Fruit fly (Drosophila melanogaster) whole organism, pupa: ENCODE measurements around the gene Tengl1.

Source experiments
- CG10348 ChIP-seq: fragments of 200-800 bp; sonication (Bioruptor generic); IDR thresholded peaks from 2 replicates; pipeline ENCODE4 v1.3.6; 2022; ENCODE audit warnings: missing biosample characterization, missing genetic modification characterization
- CG12605 ChIP-seq: fragments of 200-800 bp; sonication (Bioruptor generic); IDR thresholded peaks from 2 replicates; pipeline ENCODE4 v1.3.6; 2022; ENCODE audit warnings: missing biosample characterization, missing genetic modification characterization
- CG13204 ChIP-seq: fragments of 200-800 bp; sonication (Bioruptor generic); optimal IDR thresholded peaks from 2 replicates; lab custom pipeline; 2018; ENCODE audit warnings: missing biosample characterization, mild to moderate bottlenecking, missing genetic modification characterization, moderate library complexity
- CG14655 ChIP-seq: fragments of 200-800 bp; sonication (Bioruptor generic); optimal IDR thresholded peaks from 3 replicates; lab custom pipeline; 2017; ENCODE audit warnings: mild to moderate bottlenecking, missing biosample characterization, missing genetic modification reagents, missing genetic modification characterization
- CG15710 ChIP-seq: fragments of 200-800 bp; sonication (Bioruptor generic); optimal IDR thresholded peaks from 2 replicates; lab custom pipeline; 2018; ENCODE audit warnings: missing biosample characterization, mild to moderate bottlenecking, missing genetic modification characterization, moderate library complexity
- CG17806 ChIP-seq: fragments of 200-800 bp; sonication (Bioruptor generic); optimal IDR thresholded peaks from 2 replicates; lab custom pipeline; 2018; ENCODE audit warnings: missing biosample characterization, mild to moderate bottlenecking, missing genetic modification characterization, moderate library complexity
- CG32121 ChIP-seq: fragments of 200-800 bp; sonication (Bioruptor generic); IDR thresholded peaks from 2 replicates; pipeline ENCODE4 v1.3.6; 2022; ENCODE audit warnings: missing biosample characterization, missing genetic modification characterization
- CG34367 ChIP-seq: fragments of 200-800 bp; sonication (Bioruptor generic); optimal IDR thresholded peaks from 2 replicates; lab custom pipeline; 2018; ENCODE audit warnings: missing biosample characterization, mild to moderate bottlenecking, missing genetic modification characterization
- CG4496 ChIP-seq: fragments of 200-800 bp; sonication (Bioruptor generic); IDR thresholded peaks from 3 replicates; pipeline ENCODE4 v1.3.6; 2022; ENCODE audit warnings: missing biosample characterization, missing genetic modification characterization
- CG8159 ChIP-seq: fragments of 200-800 bp; sonication (Bioruptor generic); optimal IDR thresholded peaks from 3 replicates; lab custom pipeline; 2018; ENCODE audit warnings: missing biosample characterization, mild to moderate bottlenecking, missing genetic modification characterization, moderate library complexity
- CG8301 ChIP-seq: fragments of 200-800 bp; sonication (Bioruptor generic); optimal IDR thresholded peaks from 2 replicates; lab custom pipeline; 2018; ENCODE audit warnings: missing biosample characterization, mild to moderate bottlenecking, missing genetic modification characterization
- CG9948 ChIP-seq: fragments of 200-800 bp; sonication (Bioruptor generic); optimal IDR thresholded peaks from 2 replicates; lab custom pipeline; 2018; ENCODE audit warnings: missing biosample characterization, mild to moderate bottlenecking, missing genetic modification characterization, moderate library complexity
- D1 ChIP-seq: fragments of 200-800 bp; sonication (Bioruptor generic); optimal IDR thresholded peaks from 2 replicates; lab custom pipeline; 2018; ENCODE audit warnings: missing biosample characterization, mild to moderate bottlenecking, missing genetic modification characterization, moderate library complexity
- EcR ChIP-seq: fragments of 200-800 bp; sonication (Bioruptor generic); optimal IDR thresholded peaks from 3 replicates; lab custom pipeline; 2019; ENCODE audit warnings: missing biosample characterization, missing genetic modification characterization, mild to moderate bottlenecking, moderate library complexity, missing genetic modification reagents
- Ets98B ChIP-seq: fragments of 200-800 bp; sonication (Bioruptor generic); IDR thresholded peaks from 2 replicates; pipeline ENCODE4 v1.3.6; 2022; ENCODE audit warnings: missing biosample characterization, missing genetic modification characterization
- Pif1A ChIP-seq: fragments of 200-800 bp; sonication (Bioruptor generic); optimal IDR thresholded peaks from 3 replicates; lab custom pipeline; 2016; ENCODE audit warnings: missing biosample characterization, missing genetic modification characterization
- Pif1B ChIP-seq: fragments of 200-800 bp; sonication (Bioruptor generic); optimal IDR thresholded peaks from 3 replicates; lab custom pipeline; 2016; ENCODE audit warnings: missing biosample characterization, missing genetic modification characterization
- Snoo ChIP-seq: fragments of 200-800 bp; sonication (Bioruptor generic); optimal IDR thresholded peaks from 3 replicates; lab custom pipeline; 2017; ENCODE audit warnings: missing biosample characterization, mild to moderate bottlenecking, missing genetic modification characterization, inconsistent platforms
- fd96Ca ChIP-seq: fragments of 200-800 bp; sonication (Bioruptor generic); IDR thresholded peaks from 3 replicates; pipeline ENCODE4 v1.3.6; 2022; ENCODE audit warnings: missing biosample characterization, missing genetic modification characterization
- gl ChIP-seq: fragments of 200-800 bp; sonication (Bioruptor generic); optimal IDR thresholded peaks from 2 replicates; lab custom pipeline; 2018; ENCODE audit warnings: missing biosample characterization, mild to moderate bottlenecking, missing genetic modification characterization
- rn ChIP-seq: fragments of 200-800 bp; sonication (Bioruptor generic); IDR thresholded peaks from 2 replicates; pipeline ENCODE4 v1.3.6; 2022; ENCODE audit warnings: missing biosample characterization, missing genetic modification characterization

The Tengl1 gene

dm6 chr2L:2240493-2240892, at the start of gene Tengl1:
Tengl1 (minus strand) TSS chr2L:2240593.
- no peak for TF ChIP-seq CG15710 (tag; lab: Kevin White, UChicago)
- no peak for TF ChIP-seq D1
- TF ChIP-seq, all 21 proteins: peak for 0

- no peak for TF ChIP-seq D1
- no peak for TF ChIP-seq CG4496 (GFP tag; lab: Robert Waterston, UW)
- TF ChIP-seq CG10348: no peak
- TF ChIP-seq CG17806 (tag; lab: Kevin White, UChicago): no peak
- TF ChIP-seq Snoo (tag; lab: Kevin White, UChicago): no peak
Observed at dm6 chr2L:2289316-2289715, 48.9 kb upstream of the Tengl1 start, which contains the start of gene CG17237. CG17237 (minus strand) TSS chr2L:2289416.

DNA sequence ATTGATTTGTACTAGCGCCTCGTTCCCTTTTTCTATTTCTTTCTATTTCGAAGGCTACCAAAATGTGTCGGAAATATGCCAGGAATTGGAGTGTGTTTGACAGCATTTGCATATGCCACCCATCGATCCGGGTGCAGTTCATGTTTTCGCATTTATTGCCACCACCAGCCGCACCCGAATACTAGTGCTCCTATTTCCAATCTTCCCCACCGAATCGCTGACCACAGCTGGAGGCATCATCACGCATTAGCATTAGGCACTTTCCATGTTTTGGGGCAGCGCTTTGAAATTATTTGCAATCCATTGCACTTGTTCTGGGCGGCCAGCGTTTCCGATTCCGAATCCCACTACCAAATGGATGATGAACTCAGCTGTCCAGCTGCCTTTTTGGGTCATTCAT, 47.4 kb upstream of the Tengl1 start, which contains the start of gene CG42658:
Gene CG42658 (minus strand): TSS at position 101 of the 400 bp plus-strand sequence.
- no peak for TF ChIP-seq CG9948 (tag; lab: Kevin White, UChicago)
- TF ChIP-seq Ets98B (GFP tag; lab: Robert Waterston, UW): no peak
- no peak for TF ChIP-seq CG13204 (GFP tag; lab: Kevin White, UChicago)
- TF ChIP-seq, all 21 proteins: peak for 0

- TF ChIP-seq CG34367 (tag; lab: Kevin White, UChicago): no peak
- no peak for TF ChIP-seq CG17806 (tag; lab: Kevin White, UChicago)
- TF ChIP-seq EcR (GFP tag; lab: Kevin White, UChicago): no peak
- TF ChIP-seq CG13204 (GFP tag; lab: Kevin White, UChicago): no peak
- no peak for TF ChIP-seq Pif1B (GFP tag; lab: Kevin White, UChicago)
- no peak for TF ChIP-seq CG32121 (GFP tag; lab: Robert Waterston, UW)
- TF ChIP-seq CG14655: no peak
- TF ChIP-seq CG4496 (GFP tag; lab: Robert Waterston, UW): no peak
- TF ChIP-seq CG15710 (tag; lab: Kevin White, UChicago): no peak
- no peak for TF ChIP-seq fd96Ca (GFP tag; lab: Robert Waterston, UW)
- no peak for TF ChIP-seq Pif1A
Observed at dm6 chr2L:2286773-2287172, 46.4 kb upstream of the Tengl1 start, which contains the start of gene CG31681. CG31681 (minus strand) TSS chr2L:2286873.

- TF ChIP-seq CG15710 (tag; lab: Kevin White, UChicago): no peak
Observed at dm6 chr2L:2284863-2285262, 44.5 kb upstream of the Tengl1 start, which contains the start of gene CG4271. CG4271 (plus strand) TSS chr2L:2285163.

DNA sequence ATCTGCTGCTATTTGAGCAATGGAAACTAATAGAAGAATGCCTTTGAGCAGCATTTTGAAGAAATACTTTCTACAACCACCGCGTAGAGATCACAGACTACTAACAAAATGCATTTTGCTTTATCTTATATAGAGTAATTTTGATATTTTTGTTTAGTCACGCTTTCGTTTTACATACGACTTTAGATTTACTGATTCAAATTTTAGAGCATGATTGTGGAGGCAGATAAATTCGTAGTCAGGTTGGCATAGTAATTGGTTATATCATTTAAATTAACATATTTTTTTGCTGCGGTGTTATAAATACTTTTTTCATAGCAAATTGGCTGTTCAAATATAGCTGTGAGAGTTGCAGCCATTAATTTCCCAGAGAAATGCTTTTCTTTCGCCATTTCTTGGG, 28.6 kb upstream of the Tengl1 start, which contains the start of gene CG17242:
Gene CG17242 (minus strand): TSS at position 101 of the 400 bp plus-strand sequence.
- TF ChIP-seq CG12605 (GFP tag; lab: Robert Waterston, UW) (no peak), CG32121 (GFP tag; lab: Robert Waterston, UW) (no peak), Ets98B (GFP tag; lab: Robert Waterston, UW) (no peak), CG13204 (GFP tag; lab: Kevin White, UChicago) (no peak), gl (tag; lab: Kevin White, UChicago) (no peak), fd96Ca (GFP tag; lab: Robert Waterston, UW) (no peak), D1 (no peak), CG9948 (tag; lab: Kevin White, UChicago) (no peak), rn (GFP tag; lab: Robert Waterston, UW) (no peak), CG8159 (no peak)

dm6 chr2L:2265221-2265620, 24.8 kb upstream of the Tengl1 start, which contains the start of gene CG34049:
CG34049 (minus strand) TSS chr2L:2265321.
- TF ChIP-seq CG10348 (no peak), EcR (GFP tag; lab: Kevin White, UChicago) (no peak), Pif1A (no peak), CG9948 (tag; lab: Kevin White, UChicago) (no peak), CG14655 (no peak), CG34367 (tag; lab: Kevin White, UChicago) (no peak), Ets98B (GFP tag; lab: Robert Waterston, UW) (no peak), CG13204 (GFP tag; lab: Kevin White, UChicago) (no peak), Pif1B (GFP tag; lab: Kevin White, UChicago) (no peak), CG15710 (tag; lab: Kevin White, UChicago) (no peak)

- TF ChIP-seq EcR (GFP tag; lab: Kevin White, UChicago) (no peak), CG12605 (GFP tag; lab: Robert Waterston, UW) (no peak), gl (tag; lab: Kevin White, UChicago) (no peak), CG9948 (tag; lab: Kevin White, UChicago) (no peak), Snoo (tag; lab: Kevin White, UChicago) (no peak), CG8301 (tag; lab: Kevin White, UChicago) (no peak), Pif1B (GFP tag; lab: Kevin White, UChicago) (no peak), CG8159 (no peak), CG34367 (tag; lab: Kevin White, UChicago) (no peak), CG17806 (tag; lab: Kevin White, UChicago) (no peak), CG10348 (no peak), CG32121 (GFP tag; lab: Robert Waterston, UW) (no peak), CG14655 (no peak), rn (GFP tag; lab: Robert Waterston, UW) (no peak), CG15710 (tag; lab: Kevin White, UChicago) (no peak), D1 (no peak), CG13204 (GFP tag; lab: Kevin White, UChicago) (no peak), Pif1A (no peak), Ets98B (GFP tag; lab: Robert Waterston, UW) (no peak)
Observed at dm6 chr2L:2263142-2263541, 22.7 kb upstream of the Tengl1 start, which contains the start of gene CG4270. CG4270 (plus strand) TSS chr2L:2263442.
